Worm (Caenorhabditis elegans): ENCODE results near the gene Y50D4A.6.

DNA sequence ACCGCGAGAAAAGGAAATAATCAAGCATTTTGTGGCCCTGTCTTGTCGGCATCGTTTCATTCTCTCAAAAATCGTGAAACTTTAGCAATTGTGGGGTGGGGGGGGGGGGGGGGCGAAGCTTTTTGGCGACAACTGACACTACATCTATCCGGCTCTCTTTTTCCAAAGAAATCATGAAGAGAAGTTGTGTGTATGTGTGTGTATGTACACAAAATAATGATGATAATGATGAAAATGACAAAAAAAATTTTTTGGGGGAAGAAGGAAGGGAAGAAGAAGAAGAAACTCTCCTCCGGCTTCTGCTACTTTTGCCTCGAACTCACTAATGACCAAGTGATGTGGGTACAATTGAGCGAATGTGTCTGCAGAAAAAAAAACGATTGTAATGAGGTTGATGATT lies 43.9 kb upstream of the Y50D4A.6 start:
- TF ChIP-seq F13H6.1 (tag; optimal IDR thresholded peaks at IDR 0.05) = no peak
- no peak for TF ChIP-seq eyg-1 (tag; optimal IDR thresholded peaks at IDR 0.05)
- no peak for TF ChIP-seq nfya-1 (tag; optimal IDR thresholded peaks at IDR 0.05)
- TF ChIP-seq T23F11.4 (GFP tag; optimal IDR thresholded peaks at IDR 0.05) = no peak
- no peak for TF ChIP-seq ref-2 (tag; optimal IDR thresholded peaks at IDR 0.05)
- TF ChIP-seq syd-9 (tag; optimal IDR thresholded peaks at IDR 0.05) = no peak
- no peak for TF ChIP-seq fax-1 (tag; optimal IDR thresholded peaks at IDR 0.05)
- no peak for TF ChIP-seq rnt-1 (tag; optimal IDR thresholded peaks at IDR 0.05)

Measured in whole organism, late embryonic.